Fruit fly (Drosophila melanogaster) whole organism: ENCODE measurements around the gene CAH8.

ENCODE experiments used
- CG8478 ChIP-seq: fragments of >200 bp; optimal IDR thresholded peaks from 2 replicates; lab custom pipeline; 2018; ENCODE audit warnings: inconsistent platforms
- Dll ChIP-seq: fragments of >200 bp; optimal IDR thresholded peaks from 2 replicates; lab custom pipeline; 2017
- EcR ChIP-seq, 2 experiments: fragments of >200 bp; optimal IDR thresholded peaks; 2 replicates each; lab custom pipeline; 2017; ENCODE audit warnings: missing biosample characterization in 2 of 2, missing genetic modification characterization in 2 of 2, missing genetic modification reagents in 2 of 2
- pan ChIP-seq: fragments of >200 bp; optimal IDR thresholded peaks from 2 replicates; lab custom pipeline; 2017
- psq ChIP-seq: fragments of >200 bp; optimal IDR thresholded peaks from 2 replicates; lab custom pipeline; 2017
- usp ChIP-seq: fragments of >200 bp; optimal IDR thresholded peaks from 2 replicates; lab custom pipeline; 2017; ENCODE audit warnings: missing biosample characterization, missing genetic modification characterization, mixed read lengths

- no peak for TF ChIP-seq pan
- no peak for TF ChIP-seq psq (lab: Kevin White, UChicago)
- no peak for TF ChIP-seq CG8478 (lab: Kevin White, UChicago)
- no peak for TF ChIP-seq Dll (lab: Kevin White, UChicago)
- no peak for TF ChIP-seq usp (GFP tag; lab: Kevin White, UChicago)
- TF ChIP-seq EcR (GFP tag; optimal IDR thresholded peaks at IDR 0.05; lab: Kevin White, UChicago), result no peak
These were observed 30.7 kb downstream of the CAH8 start for dm6 chr3R:22358810-22359209.
